Worm (Caenorhabditis elegans) whole organism, L4 larva: ENCODE measurements around the gene R08F11.7.
A peak's percentile ranks its signal among the peaks of the same experiment; 100 is the strongest.

Source experiments
- F10B5.3 ChIP-seq: sonication (generic microtip); optimal IDR thresholded peaks from 2 replicates; lab custom pipeline; 2016; ENCODE audit warnings: mild to moderate bottlenecking, missing genetic modification characterization, missing compliant biosample characterization
- F37D6.2 ChIP-seq: sonication (generic microtip); optimal IDR thresholded peaks from 2 replicates; lab custom pipeline; 2016; ENCODE audit warnings: mild to moderate bottlenecking, missing genetic modification characterization, missing compliant biosample characterization
- R02D3.7 ChIP-seq: fragments of 150-350 bp; sonication (generic microtip); optimal IDR thresholded peaks from 3 replicates; lab custom pipeline; 2014; ENCODE audit warnings: missing biosample characterization, missing genetic modification characterization
- Y48G9A.11 ChIP-seq: fragments of 200-800 bp; sonication (Bioruptor generic); IDR thresholded peaks from 2 replicates; pipeline ENCODE4 v1.3.6; 2022; ENCODE audit warnings: missing genetic modification reagents, missing genetic modification characterization, missing compliant biosample characterization
- ZK546.5 ChIP-seq, 2 experiments: sonication (generic microtip); optimal IDR thresholded peaks; 2 replicates each; lab custom pipeline; 2017; ENCODE audit warnings: missing biosample characterization in 2 of 2, missing genetic modification characterization in 2 of 2
- aha-1 ChIP-seq: fragments of 150-350 bp; peaks from one replicate; lab custom pipeline; 2014; ENCODE audit warnings: missing biosample characterization, missing genetic modification characterization
- arid-1 ChIP-seq: fragments of 200-800 bp; sonication (Bioruptor generic); conservative IDR thresholded peaks from 2 replicates; pipeline ENCODE4 v1.3.6; 2022; ENCODE audit warnings: missing genetic modification reagents, missing genetic modification characterization, missing compliant biosample characterization
- attf-4 ChIP-seq: sonication (generic microtip); optimal IDR thresholded peaks from 3 replicates; lab custom pipeline; 2017; ENCODE audit warnings: missing biosample characterization, missing genetic modification characterization
- ceh-20 ChIP-seq: fragments of 200-800 bp; sonication (Bioruptor generic); IDR thresholded peaks from 2 replicates; pipeline ENCODE4 v1.3.6; 2022; ENCODE audit warnings: missing genetic modification reagents, missing genetic modification characterization, missing compliant biosample characterization
- ceh-28 ChIP-seq: fragments of 150-350 bp; optimal IDR thresholded peaks from 2 replicates; lab custom pipeline; 2014; ENCODE audit warnings: missing biosample characterization, missing genetic modification reagents, missing genetic modification characterization
- ceh-32 ChIP-seq: sonication (generic microtip); optimal IDR thresholded peaks from 2 replicates; lab custom pipeline; 2016; ENCODE audit warnings: mild to moderate bottlenecking, missing genetic modification characterization, missing compliant biosample characterization; ENCODE audit not compliant: poor library complexity
- ceh-44 ChIP-seq: fragments of 200-800 bp; sonication (Bioruptor generic); IDR thresholded peaks from 2 replicates; pipeline ENCODE4 v1.3.6; 2022; ENCODE audit warnings: missing genetic modification reagents, missing genetic modification characterization, missing compliant biosample characterization
- ceh-82 ChIP-seq: sonication (generic microtip); optimal IDR thresholded peaks from 2 replicates; lab custom pipeline; 2017; ENCODE audit warnings: missing biosample characterization, missing genetic modification characterization
- cey-2 ChIP-seq: sonication (generic microtip); optimal IDR thresholded peaks from 3 replicates; lab custom pipeline; 2017; ENCODE audit warnings: missing genetic modification characterization, mild to moderate bottlenecking, missing compliant biosample characterization, antibody characterized with exemption, borderline replicate concordance; ENCODE audit not compliant: insufficient read depth
- ctbp-1 ChIP-seq: fragments of 200-800 bp; sonication (Bioruptor generic); IDR thresholded peaks from 2 replicates; pipeline ENCODE4 v1.3.6; 2022; ENCODE audit warnings: missing genetic modification reagents, missing genetic modification characterization, missing compliant biosample characterization
- daf-19 ChIP-seq: fragments of 200-800 bp; sonication (Bioruptor generic); conservative IDR thresholded peaks from 2 replicates; pipeline ENCODE4 v1.3.6; 2022; ENCODE audit warnings: missing genetic modification characterization, missing compliant biosample characterization
- dmd-6 ChIP-seq: fragments of 200-800 bp; sonication (Bioruptor generic); IDR thresholded peaks from 2 replicates; pipeline ENCODE4 v1.3.6; 2022; ENCODE audit warnings: missing genetic modification reagents, missing genetic modification characterization, missing compliant biosample characterization
- dmd-9 ChIP-seq: fragments of 200-800 bp; sonication (Bioruptor generic); IDR thresholded peaks from 2 replicates; pipeline ENCODE4 v1.3.6; 2022; ENCODE audit warnings: missing genetic modification reagents, missing genetic modification characterization, missing compliant biosample characterization
- fos-1 ChIP-seq: fragments of 150-350 bp; optimal IDR thresholded peaks from 2 replicates; lab custom pipeline; 2014; ENCODE audit warnings: missing biosample characterization, missing genetic modification characterization
- gei-8 ChIP-seq: fragments of 200-800 bp; sonication (Bioruptor generic); optimal IDR thresholded peaks from 2 replicates; lab custom pipeline; 2018; ENCODE audit warnings: mild to moderate bottlenecking, missing genetic modification characterization, missing compliant biosample characterization
- hif-1 ChIP-seq, 2 experiments: sonication (generic microtip); optimal IDR thresholded peaks; 2 replicates each; lab custom pipeline; 2016 to 2017; ENCODE audit warnings: missing compliant biosample characterization in 2 of 2, missing genetic modification characterization in 2 of 2, missing genetic modification reagents in 2 of 2, missing genotype in 2 of 2, mild to moderate bottlenecking in 1 of 2
- hlh-30 ChIP-seq: sonication (generic microtip); optimal IDR thresholded peaks from 2 replicates; lab custom pipeline; 2017; ENCODE audit warnings: antibody characterized with exemption, mild to moderate bottlenecking, missing genetic modification characterization, missing compliant biosample characterization; ENCODE audit not compliant: insufficient read depth
- lin-1 ChIP-seq: fragments of 200-800 bp; sonication (Bioruptor generic); IDR thresholded peaks from 2 replicates; pipeline ENCODE4 v1.3.6; 2022; ENCODE audit warnings: missing genetic modification reagents, missing genetic modification characterization, missing compliant biosample characterization
- lin-15B ChIP-seq: fragments of 150-350 bp; sonication (generic microtip); optimal IDR thresholded peaks from 3 replicates; lab custom pipeline; 2014; ENCODE audit warnings: missing biosample characterization, missing genetic modification characterization
- lin-38 ChIP-seq: fragments of 200-800 bp; sonication (Bioruptor generic); IDR thresholded peaks from 2 replicates; pipeline ENCODE4 v1.3.6; 2022; ENCODE audit warnings: missing genetic modification reagents, missing genetic modification characterization, missing compliant biosample characterization
- lin-39 ChIP-seq: fragments of 150-350 bp; optimal IDR thresholded peaks from 2 replicates; lab custom pipeline; 2014; ENCODE audit warnings: missing biosample characterization, missing genetic modification reagents, missing genetic modification characterization
- madf-9 ChIP-seq: fragments of 200-800 bp; sonication (Bioruptor generic); conservative IDR thresholded peaks from 2 replicates; pipeline ENCODE4 v1.3.6; 2022; ENCODE audit warnings: missing genetic modification reagents, missing genetic modification characterization, missing compliant biosample characterization
- mdl-1 ChIP-seq, 2 experiments: fragments of 150-350 bp in 1 of 2; sonication (generic microtip) in 1 of 2; optimal IDR thresholded peaks; 2 replicates each; lab custom pipeline; 2014 to 2017; ENCODE audit warnings: missing biosample characterization in 2 of 2, missing genetic modification characterization in 2 of 2
- mdt-29 ChIP-seq: fragments of 200-800 bp; sonication (Bioruptor generic); IDR thresholded peaks from 2 replicates; pipeline ENCODE4 v1.3.6; 2022; ENCODE audit warnings: missing genetic modification reagents, missing genetic modification characterization, missing compliant biosample characterization
- mes-2 ChIP-seq: sonication (generic microtip); optimal IDR thresholded peaks from 2 replicates; lab custom pipeline; 2016; ENCODE audit warnings: missing genotype, mild to moderate bottlenecking, missing genetic modification characterization, missing compliant biosample characterization; ENCODE audit not compliant: poor library complexity, severe bottlenecking
- mxl-3 ChIP-seq: fragments of 200-800 bp; sonication (Bioruptor generic); optimal IDR thresholded peaks from 2 replicates; lab custom pipeline; 2018; ENCODE audit warnings: mild to moderate bottlenecking, missing genetic modification characterization, missing compliant biosample characterization
- nhr-111 ChIP-seq: fragments of 200-800 bp; sonication (Bioruptor generic); optimal IDR thresholded peaks from 2 replicates; lab custom pipeline; 2018; ENCODE audit warnings: mild to moderate bottlenecking, missing genetic modification characterization, missing compliant biosample characterization
- nhr-237 ChIP-seq: sonication (generic microtip); optimal IDR thresholded peaks from 2 replicates; lab custom pipeline; 2017; ENCODE audit warnings: missing biosample characterization, missing genetic modification characterization
- nhr-25 ChIP-seq: sonication (generic microtip); optimal IDR thresholded peaks from 2 replicates; lab custom pipeline; 2017; ENCODE audit warnings: missing genetic modification characterization, mild to moderate bottlenecking, missing compliant biosample characterization, antibody characterized with exemption, moderate library complexity, borderline replicate concordance; ENCODE audit not compliant: insufficient read depth
- nhr-41 ChIP-seq: fragments of 200-800 bp; sonication (Bioruptor generic); IDR thresholded peaks from 2 replicates; pipeline ENCODE4 v1.3.6; 2022; ENCODE audit warnings: missing genetic modification reagents, missing genetic modification characterization, missing compliant biosample characterization
- nhr-42 ChIP-seq: fragments of 200-800 bp; sonication (Bioruptor generic); IDR thresholded peaks from 2 replicates; pipeline ENCODE4 v1.3.6; 2022; ENCODE audit warnings: missing genetic modification characterization, missing compliant biosample characterization
- nhr-6 ChIP-seq: fragments of 150-350 bp; optimal IDR thresholded peaks from 2 replicates; lab custom pipeline; 2014; ENCODE audit warnings: missing biosample characterization, missing genetic modification characterization
- pha-4 ChIP-seq, 2 experiments: fragments of 150-350 bp in 1 of 2; fragments of 200-800 bp in 1 of 2; sonication (Bioruptor generic) in 1 of 2; IDR thresholded peaks in 1 of 2; optimal IDR thresholded peaks in 1 of 2; 2 replicates each; pipeline versions ENCODE4 v1.3.6 to Lab custom; 2014 to 2022; ENCODE audit warnings: missing genetic modification characterization in 2 of 2, missing genetic modification reagents in 2 of 2, missing biosample characterization in 1 of 2, missing compliant biosample characterization in 1 of 2
- rbr-2 ChIP-seq: sonication (generic microtip); optimal IDR thresholded peaks from 2 replicates; lab custom pipeline; 2016; ENCODE audit warnings: missing genotype, missing genetic modification characterization, missing compliant biosample characterization
- saeg-2 ChIP-seq: fragments of 200-800 bp; sonication (Bioruptor generic); IDR thresholded peaks from 2 replicates; pipeline ENCODE4 v1.3.6; 2022; ENCODE audit warnings: missing genetic modification reagents, missing genetic modification characterization, missing compliant biosample characterization
- sdz-12 ChIP-seq: fragments of 200-800 bp; sonication (Bioruptor generic); optimal IDR thresholded peaks from 2 replicates; lab custom pipeline; 2018; ENCODE audit warnings: mild to moderate bottlenecking, missing genetic modification characterization, missing compliant biosample characterization
- set-16 ChIP-seq: fragments of 200-800 bp; sonication (Bioruptor generic); IDR thresholded peaks from 2 replicates; pipeline ENCODE4 v1.3.6; 2022; ENCODE audit warnings: missing genetic modification reagents, missing genetic modification characterization, missing compliant biosample characterization
- skn-1 ChIP-seq: fragments of 150-350 bp; optimal IDR thresholded peaks from 2 replicates; lab custom pipeline; 2014; ENCODE audit warnings: missing biosample characterization, missing genetic modification characterization
- spr-3 ChIP-seq: fragments of 200-800 bp; sonication (Bioruptor generic); optimal IDR thresholded peaks from 2 replicates; lab custom pipeline; 2018; ENCODE audit warnings: mild to moderate bottlenecking, missing genetic modification characterization, missing compliant biosample characterization
- tra-1 ChIP-seq: fragments of 200-800 bp; sonication (Bioruptor generic); IDR thresholded peaks from 2 replicates; pipeline ENCODE4 v1.3.6; 2022; ENCODE audit warnings: missing genetic modification reagents, missing genetic modification characterization, missing compliant biosample characterization
- unc-62 ChIP-seq, 3 experiments: fragments of 150-350 bp in 1 of 3; sonication (generic microtip); optimal IDR thresholded peaks in 2 of 3; peaks in 1 of 3; 1 replicate in 1 of 3; 2 replicates in 2 of 3; lab custom pipeline; 2014 to 2017; ENCODE audit warnings: missing biosample characterization in 3 of 3, missing genetic modification characterization in 3 of 3, missing genetic modification reagents in 3 of 3, missing genotype in 1 of 3
- zfp-2 ChIP-seq: sonication (generic microtip); optimal IDR thresholded peaks from 2 replicates; lab custom pipeline; 2016; ENCODE audit warnings: mild to moderate bottlenecking, missing genetic modification characterization, missing compliant biosample characterization

The R08F11.7 gene

DNA sequence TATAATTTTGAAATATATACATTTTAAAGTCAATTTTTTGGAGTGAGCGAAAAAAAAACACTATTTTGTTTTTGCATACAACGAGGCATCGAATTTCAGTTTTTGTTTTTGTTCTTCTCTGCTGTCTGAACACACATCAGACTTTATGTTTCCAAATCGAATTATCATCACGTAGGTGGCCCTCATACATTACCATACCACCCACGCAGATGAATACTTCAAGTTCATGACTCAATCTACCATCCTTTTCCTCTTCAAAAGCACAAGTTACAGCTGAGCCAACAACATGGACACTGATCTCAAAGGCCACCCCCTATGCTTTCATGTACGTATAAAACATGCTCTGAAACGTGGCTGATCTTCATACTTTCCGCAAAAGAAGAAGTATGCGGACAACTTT is at the start of gene R08F11.7:
Gene R08F11.7 (plus strand): TSS at position 301 of the 400 bp plus-strand sequence.
- TF ChIP-seq fos-1 (no peak), sdz-12 (GFP tag; lab: Kevin White, UChicago) (no peak), F10B5.3 (no peak), daf-19 (no peak), mdt-29 (GFP tag; lab: Robert Waterston, UW) (no peak), saeg-2 (GFP tag; lab: Robert Waterston, UW) (no peak), aha-1 (tag; lab: Kevin White, UChicago) (peak; percentile 82), set-16 (GFP tag; lab: Robert Waterston, UW) (no peak)

DNA sequence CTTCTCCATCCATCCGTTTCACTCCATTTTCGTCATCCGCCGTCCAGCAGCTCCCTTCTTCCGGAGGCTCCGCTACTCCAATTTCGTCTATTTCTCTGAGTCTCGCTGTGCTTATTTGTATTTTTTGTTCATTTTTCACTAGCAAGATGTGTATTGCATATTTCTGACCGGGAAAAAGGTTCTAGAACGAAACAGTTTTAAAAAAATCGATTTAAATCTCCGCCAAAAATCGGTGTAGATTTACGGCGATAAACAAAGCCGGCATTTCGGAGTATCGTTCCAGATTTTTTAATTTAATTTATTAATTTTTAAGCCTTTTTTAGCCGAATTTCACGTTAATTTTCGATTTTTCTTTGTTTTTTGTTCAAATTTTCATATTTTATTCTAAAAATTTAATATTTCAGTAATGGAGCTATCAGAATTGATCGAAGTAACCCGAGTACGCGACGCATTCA is 46.7 kb upstream of the R08F11.7 start, which contains the start of gene mtm-9:
Gene mtm-9 (plus strand): TSS at position 405 of the 455 bp plus-strand sequence.
- TF ChIP-seq lin-39 (tag; lab: Kevin White, UChicago): no peak
- TF ChIP-seq lin-1 (GFP tag; lab: Robert Waterston, UW): no peak
- no peak for TF ChIP-seq cey-2 (tag; lab: Kevin White, UChicago)
- peak; percentile 42 for TF ChIP-seq hlh-30
- no peak for TF ChIP-seq ceh-28
- no peak for TF ChIP-seq ctbp-1
- no peak for TF ChIP-seq lin-15B (tag; lab: Kevin White, UChicago)
- no peak for TF ChIP-seq ceh-82 (tag; lab: Kevin White, UChicago)
- TF ChIP-seq mxl-3: no peak
- TF ChIP-seq nhr-41: no peak
- TF ChIP-seq nhr-25 (tag; lab: Kevin White, UChicago): no peak
- no peak for TF ChIP-seq attf-4 (tag; lab: Kevin White, UChicago)
- TF ChIP-seq madf-9 (GFP tag; lab: Robert Waterston, UW): no peak
- TF ChIP-seq mdt-29 (GFP tag; lab: Robert Waterston, UW): no peak
- no peak for TF ChIP-seq spr-3 (GFP tag; lab: Kevin White, UChicago)
- TF ChIP-seq ceh-44 (GFP tag; lab: Robert Waterston, UW): no peak
- TF ChIP-seq aha-1 (tag; lab: Kevin White, UChicago): peak; percentile 56
- TF ChIP-seq lin-38: no peak
- TF ChIP-seq F10B5.3: no peak
- no peak for TF ChIP-seq ZK546.5 (tag; optimal IDR thresholded peaks at IDR 0.05; lab: Kevin White, UChicago)
- no peak for TF ChIP-seq tra-1 (GFP tag; lab: Robert Waterston, UW)
- no peak for TF ChIP-seq Y48G9A.11 (GFP tag; lab: Robert Waterston, UW)
- no peak for TF ChIP-seq nhr-42 (GFP tag; lab: Robert Waterston, UW)
- peak; percentile 70 for TF ChIP-seq R02D3.7 (tag; lab: Kevin White, UChicago)
- no peak for TF ChIP-seq pha-4 (GFP tag; IDR thresholded peaks at IDR 0.05; lab: Robert Waterston, UW)
- TF ChIP-seq pha-4 (tag; optimal IDR thresholded peaks at IDR 0.05; lab: Kevin White, UChicago): no peak
- no peak for TF ChIP-seq ceh-20
- TF ChIP-seq hif-1 (tag; optimal IDR thresholded peaks at IDR 0.05; lab: Kevin White, UChicago): peak in 1 of 2 experiments; percentile 7
- no peak for TF ChIP-seq gei-8 (GFP tag; lab: Kevin White, UChicago)
- no peak for TF ChIP-seq zfp-2 (tag; lab: Kevin White, UChicago)
- no peak for TF ChIP-seq mdl-1 (tag; optimal IDR thresholded peaks at IDR 0.05; lab: Kevin White, UChicago)
- no peak for TF ChIP-seq rbr-2 (tag; lab: Kevin White, UChicago)
- TF ChIP-seq skn-1 (tag; lab: Kevin White, UChicago): no peak
- no peak for TF ChIP-seq nhr-111 (GFP tag; lab: Kevin White, UChicago)
- no peak for TF ChIP-seq nhr-6 (tag; lab: Kevin White, UChicago)
- peak; percentile 41 for TF ChIP-seq mes-2 (tag; lab: Kevin White, UChicago)
- no peak for TF ChIP-seq ceh-32
- no peak for TF ChIP-seq dmd-9 (GFP tag; lab: Robert Waterston, UW)
- TF ChIP-seq F37D6.2: no peak
- TF ChIP-seq dmd-6: no peak
- TF ChIP-seq arid-1 (GFP tag; lab: Robert Waterston, UW): no peak
- no peak for TF ChIP-seq saeg-2 (GFP tag; lab: Robert Waterston, UW)
- no peak for TF ChIP-seq nhr-237 (tag; lab: Kevin White, UChicago)
- TF ChIP-seq unc-62 (GFP tag; optimal IDR thresholded peaks at IDR 0.05 in 1 of 2; lab: Kevin White, UChicago): peak in 1 of 2 experiments; percentile 27
- no peak for TF ChIP-seq unc-62 (tag; optimal IDR thresholded peaks at IDR 0.05; lab: Kevin White, UChicago)
